Fruit fly (Drosophila melanogaster): ENCODE results near the gene CG31365.

DNA sequence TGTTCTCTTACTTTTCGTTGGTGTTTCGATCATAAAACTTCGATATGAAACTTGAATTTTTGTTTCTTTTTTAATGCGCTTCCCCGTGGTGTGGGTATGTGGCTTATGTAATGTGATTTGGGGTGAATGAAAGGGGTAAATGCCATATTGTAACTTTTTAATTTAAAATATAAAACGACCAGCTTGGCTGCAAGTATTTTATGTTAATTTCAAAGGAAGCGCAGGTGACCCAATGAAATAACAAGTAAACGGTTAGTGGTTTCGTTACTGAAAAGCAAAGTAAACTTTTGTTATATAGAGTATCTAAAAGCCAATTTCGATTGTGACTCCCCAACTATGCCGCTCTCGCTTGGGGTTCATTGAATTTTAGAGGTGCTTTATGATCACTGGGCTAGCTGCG lies 18.4 kb upstream of the CG31365 start:
- TF ChIP-seq CG10669 (GFP tag; optimal IDR thresholded peaks at IDR 0.05) (peak; percentile 26), Eip78C (GFP tag) (peak; percentile 11), salr (GFP tag; optimal IDR thresholded peaks at IDR 0.05) (no peak), CG6854 (GFP tag; optimal IDR thresholded peaks at IDR 0.05) (no peak)
